Fruit fly (Drosophila melanogaster) whole organism, embryonic: ENCODE data around the gene CG2321.

Experiments used
- ATbp ChIP-seq: fragments of 200-800 bp; sonication (Bioruptor generic); optimal IDR thresholded peaks from 2 replicates; lab custom pipeline; 2017; ENCODE audit warnings: missing biosample characterization, mild to moderate bottlenecking, missing genetic modification characterization, missing genetic modification reagents
- Aef1 ChIP-seq: fragments of 200-800 bp; sonication (Bioruptor generic); IDR thresholded peaks from 3 replicates; pipeline ENCODE4 v1.3.6; 2022; ENCODE audit warnings: missing biosample characterization, missing genetic modification characterization
- Bgb ChIP-seq: fragments of 200-800 bp; sonication (Bioruptor generic); IDR thresholded peaks from 2 replicates; pipeline ENCODE4 v1.3.6; 2022; ENCODE audit warnings: missing biosample characterization, missing genetic modification characterization; ENCODE audit not compliant: partially characterized antibody
- CG1024 ChIP-seq: fragments of 200-800 bp; sonication (Bioruptor generic); IDR thresholded peaks from 2 replicates; pipeline ENCODE4 v1.3.6; 2022; ENCODE audit warnings: missing biosample characterization, missing genetic modification characterization
- CG10366 ChIP-seq: fragments of 200-800 bp; sonication (Bioruptor generic); IDR thresholded peaks from 2 replicates; pipeline ENCODE4 v1.3.6; 2022; ENCODE audit warnings: missing biosample characterization, missing genetic modification characterization
- CG10959 ChIP-seq: fragments of 200-800 bp; sonication (Bioruptor generic); IDR thresholded peaks from 2 replicates; pipeline ENCODE4 v1.3.6; 2022; ENCODE audit warnings: missing biosample characterization, missing genetic modification characterization
- CG11456 ChIP-seq: fragments of 200-800 bp; sonication (Bioruptor generic); IDR thresholded peaks from 3 replicates; pipeline ENCODE4 v1.3.6; 2022; ENCODE audit warnings: missing biosample characterization, missing genetic modification characterization
- CG14441 ChIP-seq: fragments of 200-800 bp; sonication (Bioruptor generic); IDR thresholded peaks from 2 replicates; pipeline ENCODE4 v1.3.6; 2022; ENCODE audit warnings: missing biosample characterization, missing genetic modification characterization
- CG16779 ChIP-seq: fragments of 200-800 bp; sonication (Bioruptor generic); IDR thresholded peaks from 2 replicates; pipeline ENCODE4 v1.3.6; 2022; ENCODE audit warnings: missing biosample characterization, missing genetic modification characterization
- CG17802 ChIP-seq: fragments of 200-800 bp; sonication (Bioruptor generic); optimal IDR thresholded peaks from 2 replicates; lab custom pipeline; 2018; ENCODE audit warnings: missing biosample characterization, mild to moderate bottlenecking, missing genetic modification characterization, moderate library complexity
- CG2875 ChIP-seq: fragments of 200-800 bp; sonication (Bioruptor generic); optimal IDR thresholded peaks from 2 replicates; lab custom pipeline; 2017; ENCODE audit warnings: missing biosample characterization, mild to moderate bottlenecking, missing genetic modification characterization, missing genetic modification reagents
- CG3726 ChIP-seq: fragments of 200-800 bp; sonication (Bioruptor generic); IDR thresholded peaks from 3 replicates; pipeline ENCODE4, ENCODE4 v1.3.6; 2022; ENCODE audit warnings: missing biosample characterization, missing genetic modification characterization
- CG4282 ChIP-seq: fragments of 200-800 bp; sonication (Bioruptor generic); optimal IDR thresholded peaks from 2 replicates; lab custom pipeline; 2016; ENCODE audit warnings: missing biosample characterization, missing genetic modification characterization
- CG43689 ChIP-seq: fragments of 200-800 bp; sonication (Bioruptor generic); IDR thresholded peaks from 2 replicates; pipeline ENCODE4 v1.3.6; 2022; ENCODE audit warnings: missing biosample characterization, missing genetic modification characterization
- CG4404 ChIP-seq: fragments of 200-800 bp; sonication (Bioruptor generic); IDR thresholded peaks from 2 replicates; pipeline ENCODE4 v1.3.6; 2022; ENCODE audit warnings: missing biosample characterization, missing genetic modification characterization
- CG6254 ChIP-seq: fragments of 200-800 bp; sonication (Bioruptor generic); optimal IDR thresholded peaks from 3 replicates; lab custom pipeline; 2017; ENCODE audit warnings: mild to moderate bottlenecking, missing biosample characterization, missing genetic modification reagents, missing genetic modification characterization
- CG6791 ChIP-seq: fragments of 200-800 bp; sonication (Bioruptor generic); IDR thresholded peaks from 3 replicates; pipeline ENCODE4 v1.3.6; 2022; ENCODE audit warnings: missing biosample characterization, missing genetic modification characterization; ENCODE audit not compliant: partially characterized antibody
- CG7839 ChIP-seq: fragments of 200-800 bp; sonication (Bioruptor generic); optimal IDR thresholded peaks from 3 replicates; lab custom pipeline; 2018; ENCODE audit warnings: missing biosample characterization, mild to moderate bottlenecking, missing genetic modification characterization, moderate library complexity
- D19A ChIP-seq: fragments of 200-800 bp; optimal IDR thresholded peaks from 3 replicates; lab custom pipeline; 2019; ENCODE audit warnings: missing biosample characterization, mild to moderate bottlenecking, missing genetic modification characterization, moderate library complexity
- Doc2 ChIP-seq: fragments of 200-800 bp; sonication (Bioruptor generic); IDR thresholded peaks from 2 replicates; pipeline ENCODE4 v1.3.6; 2022; ENCODE audit warnings: missing biosample characterization, missing genetic modification characterization
- Dref ChIP-seq: fragments of 200-800 bp; sonication (Bioruptor generic); IDR thresholded peaks from 2 replicates; pipeline ENCODE4 v1.3.6; 2022; ENCODE audit warnings: missing biosample characterization, missing genetic modification characterization
- Elba2 ChIP-seq: fragments of 200-800 bp; sonication (Bioruptor generic); optimal IDR thresholded peaks from 3 replicates; lab custom pipeline; 2016; ENCODE audit warnings: missing biosample characterization, missing genetic modification characterization
- Ets65A ChIP-seq: fragments of 200-800 bp; sonication (Bioruptor generic); peaks from one replicate; lab custom pipeline; 2016; ENCODE audit warnings: missing biosample characterization, missing genetic modification characterization
- Hand ChIP-seq: fragments of 200-800 bp; sonication (Bioruptor generic); optimal IDR thresholded peaks from 2 replicates; lab custom pipeline; 2017; ENCODE audit warnings: mild to moderate bottlenecking, missing biosample characterization, missing genetic modification reagents, missing genetic modification characterization
- HmgZ ChIP-seq: fragments of 200-800 bp; sonication (Bioruptor generic); optimal IDR thresholded peaks from 2 replicates; lab custom pipeline; 2018; ENCODE audit warnings: missing biosample characterization, mild to moderate bottlenecking, missing genetic modification characterization
- MTF-1 ChIP-seq: fragments of 200-800 bp; sonication (Bioruptor generic); optimal IDR thresholded peaks from 2 replicates; lab custom pipeline; 2018; ENCODE audit warnings: missing biosample characterization, mild to moderate bottlenecking, missing genetic modification characterization, borderline replicate concordance
- NFAT ChIP-seq: fragments of 200-800 bp; sonication (Bioruptor generic); IDR thresholded peaks from 2 replicates; pipeline ENCODE4 v1.3.6; 2022; ENCODE audit warnings: missing biosample characterization, missing genetic modification characterization
- Tbp ChIP-seq: fragments of >200 bp; optimal IDR thresholded peaks from 2 replicates; lab custom pipeline; 2018; ENCODE audit warnings: missing biosample characterization, missing genetic modification characterization
- ab ChIP-seq: fragments of 200-800 bp; sonication (Bioruptor generic); optimal IDR thresholded peaks from 2 replicates; lab custom pipeline; 2016; ENCODE audit warnings: missing biosample characterization, missing genetic modification characterization
- ara ChIP-seq: fragments of 200-800 bp; sonication (Bioruptor generic); IDR thresholded peaks from 2 replicates; pipeline ENCODE4 v1.3.6; 2022; ENCODE audit warnings: missing biosample characterization, missing genetic modification characterization
- chinmo ChIP-seq: fragments of 200-800 bp; sonication (Bioruptor generic); IDR thresholded peaks from 4 replicates; pipeline ENCODE4 v1.3.6; 2022; ENCODE audit warnings: missing biosample characterization, missing genetic modification characterization; ENCODE audit not compliant: partially characterized antibody
- chn ChIP-seq: fragments of 200-800 bp; sonication (Bioruptor generic); optimal IDR thresholded peaks from 2 replicates; lab custom pipeline; 2016; ENCODE audit warnings: missing biosample characterization, missing genetic modification characterization
- ems ChIP-seq: fragments of 200-800 bp; sonication (Bioruptor generic); optimal IDR thresholded peaks from 3 replicates; lab custom pipeline; 2016; ENCODE audit warnings: missing biosample characterization, missing genetic modification characterization
- fd96Cb ChIP-seq: fragments of 200-800 bp; sonication (Bioruptor generic); optimal IDR thresholded peaks from 2 replicates; lab custom pipeline; 2018; ENCODE audit warnings: missing biosample characterization, mild to moderate bottlenecking, missing genetic modification characterization, moderate library complexity
- ftz-f1 ChIP-seq: fragments of 200-800 bp; sonication (Bioruptor generic); optimal IDR thresholded peaks from 2 replicates; lab custom pipeline; 2016; ENCODE audit warnings: missing biosample characterization, missing genetic modification characterization
- ham ChIP-seq: fragments of 200-800 bp; sonication (Bioruptor generic); IDR thresholded peaks from 2 replicates; pipeline ENCODE4 v1.3.6; 2022; ENCODE audit warnings: missing biosample characterization, missing genetic modification characterization
- inv ChIP-seq: fragments of 200-800 bp; sonication (Bioruptor generic); IDR thresholded peaks from 2 replicates; pipeline ENCODE4 v1.3.6; 2022; ENCODE audit warnings: missing biosample characterization, missing genetic modification characterization; ENCODE audit not compliant: partially characterized antibody
- jumu ChIP-seq: fragments of 200-800 bp; sonication (Bioruptor generic); optimal IDR thresholded peaks from 3 replicates; lab custom pipeline; 2016; ENCODE audit warnings: missing biosample characterization, missing genetic modification characterization
- lilli ChIP-seq: fragments of 200-800 bp; sonication (Bioruptor generic); optimal IDR thresholded peaks from 3 replicates; lab custom pipeline; 2016; ENCODE audit warnings: missing biosample characterization, missing genetic modification characterization
- lmd ChIP-seq: fragments of 200-800 bp; sonication (Bioruptor generic); IDR thresholded peaks from 2 replicates; pipeline ENCODE4 v1.3.6; 2022; ENCODE audit warnings: missing biosample characterization, missing genetic modification characterization
- nerfin-2 ChIP-seq: fragments of 200-800 bp; sonication (Bioruptor generic); IDR thresholded peaks from 2 replicates; pipeline ENCODE4 v1.3.6; 2022; ENCODE audit warnings: missing biosample characterization, missing genetic modification characterization; ENCODE audit not compliant: partially characterized antibody
- oc ChIP-seq: fragments of 200-800 bp; sonication (Bioruptor generic); optimal IDR thresholded peaks from 2 replicates; lab custom pipeline; 2018; ENCODE audit warnings: missing biosample characterization, mild to moderate bottlenecking, missing genetic modification characterization, moderate library complexity
- odd ChIP-seq: fragments of 200-800 bp; sonication (Bioruptor generic); optimal IDR thresholded peaks from 2 replicates; lab custom pipeline; 2017; ENCODE audit warnings: missing biosample characterization, mild to moderate bottlenecking, missing genetic modification characterization
- onecut ChIP-seq: fragments of 200-800 bp; sonication (Bioruptor generic); IDR thresholded peaks from 2 replicates; pipeline ENCODE4 v1.3.6; 2022; ENCODE audit warnings: missing biosample characterization, missing genetic modification characterization
- pan ChIP-seq, 4 experiments: fragments of >200 bp in 3 of 4; fragments of 200-800 bp in 1 of 4; sonication (Bioruptor generic) in 1 of 4; optimal IDR thresholded peaks in 3 of 4; IDR thresholded peaks in 1 of 4; 2 replicates each; pipeline versions ENCODE4 v1.3.6 to Lab custom; 2017 to 2022; ENCODE audit warnings: missing biosample characterization in 2 of 4, missing genetic modification characterization in 2 of 4, mixed read lengths in 1 of 4
- phol ChIP-seq: fragments of 200-800 bp; sonication (Bioruptor generic); optimal IDR thresholded peaks from 3 replicates; lab custom pipeline; 2018; ENCODE audit warnings: missing biosample characterization, mild to moderate bottlenecking, missing genetic modification characterization, moderate library complexity
- psq ChIP-seq: fragments of 200-800 bp; sonication (Bioruptor generic); optimal IDR thresholded peaks from 2 replicates; lab custom pipeline; 2017; ENCODE audit warnings: missing biosample characterization, missing genetic modification characterization
- ranshi ChIP-seq: fragments of 200-800 bp; sonication (Bioruptor generic); IDR thresholded peaks from 2 replicates; pipeline ENCODE4 v1.3.6; 2022; ENCODE audit warnings: missing biosample characterization, missing genetic modification characterization
- salm ChIP-seq: fragments of 200-800 bp; sonication (Bioruptor generic); optimal IDR thresholded peaks from 2 replicates; lab custom pipeline; 2018; ENCODE audit warnings: missing biosample characterization, mild to moderate bottlenecking, missing genetic modification characterization
- tup ChIP-seq: fragments of 200-800 bp; sonication (Bioruptor generic); optimal IDR thresholded peaks from 2 replicates; lab custom pipeline; 2016; ENCODE audit warnings: missing biosample characterization, mild to moderate bottlenecking, missing genetic modification characterization, moderate library complexity
- z ChIP-seq: fragments of 200-800 bp; sonication (Bioruptor generic); IDR thresholded peaks from 3 replicates; pipeline ENCODE4 v1.3.6; 2022; ENCODE audit warnings: missing biosample characterization, missing genetic modification characterization

Gene CG2321

dm6 chr3R:29461846-29462245, 27.2 kb downstream of the CG2321 start (continued):
- 0 out of 2 replicates have a peak, but pooled peaks have one; percentile 8 for TF ChIP-seq CG43689 (GFP tag; lab: Robert Waterston, UW)
- TF ChIP-seq salm (tag; lab: Kevin White, UChicago), result no peak
- no peak for TF ChIP-seq ham
- no peak for TF ChIP-seq HmgZ (tag; lab: Kevin White, UChicago)
- TF ChIP-seq Hand (GFP tag; lab: Kevin White, UChicago), result no peak
- no peak for TF ChIP-seq ara
- peak; percentile 13; the same call in 1 of the 2 replicates for TF ChIP-seq CG10366 (GFP tag; lab: Robert Waterston, UW)
- no peak for TF ChIP-seq odd (GFP tag; lab: Kevin White, UChicago)
- 0 out of 3 replicates have a peak, but pooled peaks have one; percentile 12 for TF ChIP-seq CG6791 (GFP tag; lab: Robert Waterston, UW)
- TF ChIP-seq fd96Cb (tag; lab: Kevin White, UChicago), result no peak
- TF ChIP-seq CG17802 (tag; lab: Kevin White, UChicago), result no peak
- TF ChIP-seq NFAT (GFP tag; lab: Robert Waterston, UW), result no peak
- TF ChIP-seq inv (GFP tag; lab: Robert Waterston, UW), result no peak
- TF ChIP-seq CG4282 (GFP tag; lab: Kevin White, UChicago), result no peak
- TF ChIP-seq Dref (GFP tag; lab: Robert Waterston, UW), result no peak
- TF ChIP-seq ranshi (GFP tag; lab: Robert Waterston, UW), result 0 out of 2 replicates have a peak, but pooled peaks have one; percentile 32
- TF ChIP-seq ems, result no peak
- TF ChIP-seq tup (GFP tag; lab: Kevin White, UChicago), result no peak
- no peak for TF ChIP-seq Elba2 (GFP tag; lab: Kevin White, UChicago)
- TF ChIP-seq CG11456, result no peak
- TF ChIP-seq phol (tag; lab: Kevin White, UChicago), result no peak
- TF ChIP-seq ftz-f1 (GFP tag; lab: Kevin White, UChicago), result no peak
- no peak for TF ChIP-seq MTF-1
- TF ChIP-seq CG3726, result no peak
- 0 out of 2 replicates have a peak, but pooled peaks have one; percentile 6 for TF ChIP-seq CG16779 (GFP tag; lab: Robert Waterston, UW)
- no peak for TF ChIP-seq CG7839 (tag; lab: Kevin White, UChicago)
- no peak for TF ChIP-seq CG2875
- TF ChIP-seq Ets65A (GFP tag; lab: Kevin White, UChicago), result peak; percentile 7
- TF ChIP-seq chinmo (GFP tag; lab: Robert Waterston, UW), result no peak
- TF ChIP-seq jumu (GFP tag; lab: Kevin White, UChicago), result no peak
- TF ChIP-seq D19A (tag; lab: Kevin White, UChicago), result no peak
- no peak for TF ChIP-seq ab
- no peak for TF ChIP-seq pan (optimal IDR thresholded peaks at IDR 0.05; lab: Kevin White, UChicago)
- peak in 1 of 2 experiments; percentile 16 for TF ChIP-seq pan (GFP tag; optimal IDR thresholded peaks at IDR 0.05 in 1 of 2, IDR thresholded peaks at IDR 0.05 in 1 of 2)
- TF ChIP-seq Tbp (GFP tag; lab: Kevin White, UChicago), result no peak
- peak; percentile 23; the same call in 1 of the 2 replicates for TF ChIP-seq CG1024 (GFP tag; lab: Robert Waterston, UW)
- 0 out of 2 replicates have a peak, but pooled peaks have one; percentile 6 for TF ChIP-seq lmd (GFP tag; lab: Robert Waterston, UW)
- TF ChIP-seq nerfin-2 (GFP tag; lab: Robert Waterston, UW), result no peak
- no peak for TF ChIP-seq chn (GFP tag; lab: Kevin White, UChicago)
- no peak for TF ChIP-seq ATbp (GFP tag; lab: Kevin White, UChicago)
- no peak for TF ChIP-seq z (GFP tag; lab: Robert Waterston, UW)
- no peak for TF ChIP-seq CG4404 (GFP tag; lab: Robert Waterston, UW)
- TF ChIP-seq oc (tag; lab: Kevin White, UChicago), result no peak
- TF ChIP-seq onecut (GFP tag; lab: Robert Waterston, UW), result no peak
- TF ChIP-seq psq, result no peak
- no peak for TF ChIP-seq CG6254 (GFP tag; lab: Kevin White, UChicago)
- TF ChIP-seq Doc2, result no peak
- TF ChIP-seq CG10959 (GFP tag; lab: Robert Waterston, UW), result peak; percentile 43; the same call in 1 of the 2 replicates
- no peak for TF ChIP-seq lilli
- 0 out of 2 replicates have a peak, but pooled peaks have one; percentile 30 for TF ChIP-seq CG14441 (GFP tag; lab: Robert Waterston, UW)
- peak; percentile 29; the same call in 1 of the 3 replicates for TF ChIP-seq Aef1 (GFP tag; lab: Robert Waterston, UW)
- no peak for TF ChIP-seq Bgb (GFP tag; lab: Robert Waterston, UW)
